Worm (Caenorhabditis elegans): Measurements from ENCODE around the gene poml-1.
A peak's percentile ranks its signal among the peaks of the same experiment; 100 is the strongest.

Gene poml-1

ce11 chrX:13730209-13730975 is 7.7 kb upstream of the poml-1 start (continued):
- TF ChIP-seq ztf-18 (tag; optimal IDR thresholded peaks at IDR 0.05) (peak; percentile 50), ets-4 (GFP tag; optimal IDR thresholded peaks at IDR 0.05) (no peak), ZK185.1 (tag; optimal IDR thresholded peaks at IDR 0.05; ENCODE audit: poor library complexity, severe bottlenecking) (peak; percentile 77), T07F8.4 (tag; optimal IDR thresholded peaks at IDR 0.05) (peak; percentile 66), ceh-27 (GFP tag; optimal IDR thresholded peaks at IDR 0.05) (peak; percentile 2), mcd-1 (GFP tag; IDR thresholded peaks at IDR 0.05) (peak; percentile 44), ztf-25 (GFP tag; IDR thresholded peaks at IDR 0.05) (peak; percentile 94), atf-7 (tag; optimal IDR thresholded peaks at IDR 0.05) (no peak), B0261.1 (tag; optimal IDR thresholded peaks at IDR 0.05) (peak; percentile 79), nhr-80 (tag; optimal IDR thresholded peaks at IDR 0.05) (peak; percentile 13), dpl-1 (GFP tag; optimal IDR thresholded peaks at IDR 0.05) (no peak), F52B5.7 (tag; optimal IDR thresholded peaks at IDR 0.05) (peak; percentile 20), ztf-26 (tag; optimal IDR thresholded peaks at IDR 0.05) (peak; percentile 53), rec-8 (tag; optimal IDR thresholded peaks at IDR 0.05) (peak; percentile 66 to 69), him-1 (tag; optimal IDR thresholded peaks at IDR 0.05) (peak; percentile 23), akir-1 (GFP tag; optimal IDR thresholded peaks at IDR 0.05) (peak; percentile 21), athp-1 (tag; optimal IDR thresholded peaks at IDR 0.05) (peak; percentile 12), lin-40 (tag; optimal IDR thresholded peaks at IDR 0.05) (peak; percentile 37), nfyb-1 (GFP tag; IDR thresholded peaks at IDR 0.05) (peak; percentile 40), ztf-22 (GFP tag; optimal IDR thresholded peaks at IDR 0.05) (no peak), somi-1 (GFP tag; optimal IDR thresholded peaks at IDR 0.05) (no peak), efl-1 (GFP tag; optimal IDR thresholded peaks at IDR 0.05) (no peak), attf-5 (GFP tag; optimal IDR thresholded peaks at IDR 0.05) (peak; percentile 50), let-526 (GFP tag; IDR thresholded peaks at IDR 0.05) (0 out of 2 replicates have a peak, but pooled peaks have one; percentile 25), let-607 (tag; optimal IDR thresholded peaks at IDR 0.05) (peak in 1 of 2 experiments; percentile 51), F57A8.1 (GFP tag; optimal IDR thresholded peaks at IDR 0.05) (no peak), hrde-1 (tag; optimal IDR thresholded peaks at IDR 0.05; ENCODE audit: borderline replicate concordance) (peak; percentile 50), cebp-1 (GFP tag; IDR thresholded peaks at IDR 0.05) (no peak), cebp-1 (tag; optimal IDR thresholded peaks at IDR 0.05) (peak; percentile 71), repo-1 (tag; optimal IDR thresholded peaks at IDR 0.05) (peak; percentile 25), pbrm-1 (GFP tag; IDR thresholded peaks at IDR 0.05) (peak; percentile 87), ceh-100 (GFP tag; IDR thresholded peaks at IDR 0.05) (no peak; the same call in 1 of the 2 replicates), rpc-1 (optimal IDR thresholded peaks at IDR 0.05) (peak; percentile 80), rpc-1 (tag; optimal IDR thresholded peaks at IDR 0.05) (peak; percentile 89), tbx-9 (tag; optimal IDR thresholded peaks at IDR 0.05; ENCODE audit: borderline replicate concordance) (no peak), lin-54 (GFP tag; optimal IDR thresholded peaks at IDR 0.05) (peak; percentile 38), ekl-4 (GFP tag; IDR thresholded peaks at IDR 0.05) (peak; percentile 58; the same call in 1 of the 2 replicates), madf-6 (GFP tag; IDR thresholded peaks at IDR 0.05) (peak; percentile 63), nhr-179 (tag; optimal IDR thresholded peaks at IDR 0.05) (no peak), snpc-1.1 (tag; optimal IDR thresholded peaks at IDR 0.05; ENCODE audit: insufficient read depth) (peak; percentile 10), cebp-2 (GFP tag; IDR thresholded peaks at IDR 0.05) (peak; percentile 84; the same call in 1 of the 2 replicates), die-1 (tag; optimal IDR thresholded peaks at IDR 0.05) (peak; percentile 10), sdz-38 (tag; optimal IDR thresholded peaks at IDR 0.05) (no peak), ama-1 (optimal IDR thresholded peaks at IDR 0.05) (no peak), ama-1 (GFP tag; optimal IDR thresholded peaks at IDR 0.05) (peak; percentile 17 to 33), ceh-58 (GFP tag; IDR thresholded peaks at IDR 0.05) (0 out of 2 replicates have a peak, but pooled peaks have one; percentile 40), nhr-120 (GFP tag; IDR thresholded peaks at IDR 0.05) (0 out of 2 replicates have a peak, but pooled peaks have one; percentile 80)
